Worm (Caenorhabditis elegans) whole organism, L4 larva: Measurements from ENCODE around the gene F59E12.6.

Experiments used
- D1046.2 ChIP-seq: fragments of 200-800 bp; sonication (Bioruptor generic); IDR thresholded peaks from 2 replicates; pipeline ENCODE4 v1.3.6; 2022; ENCODE audit warnings: missing genetic modification characterization, missing compliant biosample characterization
- F10B5.3 ChIP-seq: sonication (generic microtip); optimal IDR thresholded peaks from 2 replicates; lab custom pipeline; 2016; ENCODE audit warnings: mild to moderate bottlenecking, missing genetic modification characterization, missing compliant biosample characterization
- F26F4.8 ChIP-seq: fragments of 200-800 bp; sonication (Bioruptor generic); conservative IDR thresholded peaks from 2 replicates; pipeline ENCODE4 v1.3.6; 2022; ENCODE audit warnings: missing genetic modification characterization, missing compliant biosample characterization
- F37D6.2 ChIP-seq: sonication (generic microtip); optimal IDR thresholded peaks from 2 replicates; lab custom pipeline; 2016; ENCODE audit warnings: mild to moderate bottlenecking, missing genetic modification characterization, missing compliant biosample characterization
- F49E8.2 ChIP-seq: sonication (generic microtip); optimal IDR thresholded peaks from 2 replicates; lab custom pipeline; 2016; ENCODE audit warnings: missing compliant biosample characterization, mild to moderate bottlenecking, missing genetic modification characterization, borderline replicate concordance
- R02D3.7 ChIP-seq: fragments of 150-350 bp; sonication (generic microtip); optimal IDR thresholded peaks from 3 replicates; lab custom pipeline; 2014; ENCODE audit warnings: missing biosample characterization, missing genetic modification characterization
- T20F7.1 ChIP-seq: fragments of 200-800 bp; sonication (Bioruptor generic); optimal IDR thresholded peaks from 2 replicates; lab custom pipeline; 2018; ENCODE audit warnings: mild to moderate bottlenecking, missing genetic modification characterization, missing compliant biosample characterization
- T26A8.4 ChIP-seq: fragments of 200-800 bp; sonication (Bioruptor generic); IDR thresholded peaks from 2 replicates; pipeline ENCODE4 v1.3.6; 2022; ENCODE audit warnings: missing genetic modification characterization, missing compliant biosample characterization
- Y105C5A.15 ChIP-seq: fragments of 200-800 bp; sonication (Bioruptor generic); IDR thresholded peaks from 2 replicates; pipeline ENCODE4 v1.3.6; 2022; ENCODE audit warnings: missing genetic modification characterization, missing compliant biosample characterization
- Y75B8A.6 ChIP-seq: fragments of 200-800 bp; sonication (Bioruptor generic); IDR thresholded peaks from 2 replicates; pipeline ENCODE4 v1.3.6; 2022; ENCODE audit warnings: missing genetic modification reagents, missing genetic modification characterization, missing compliant biosample characterization
- aha-1 ChIP-seq: fragments of 150-350 bp; peaks from one replicate; lab custom pipeline; 2014; ENCODE audit warnings: missing biosample characterization, missing genetic modification characterization
- ama-1 ChIP-seq: fragments of 150-350 bp; optimal IDR thresholded peaks from 2 replicates; lab custom pipeline; 2014; ENCODE audit warnings: inconsistent platforms, mixed read lengths
- arid-1 ChIP-seq: fragments of 200-800 bp; sonication (Bioruptor generic); conservative IDR thresholded peaks from 2 replicates; pipeline ENCODE4 v1.3.6; 2022; ENCODE audit warnings: missing genetic modification reagents, missing genetic modification characterization, missing compliant biosample characterization
- ceh-28 ChIP-seq: fragments of 150-350 bp; optimal IDR thresholded peaks from 2 replicates; lab custom pipeline; 2014; ENCODE audit warnings: missing biosample characterization, missing genetic modification reagents, missing genetic modification characterization
- ceh-44 ChIP-seq: fragments of 200-800 bp; sonication (Bioruptor generic); IDR thresholded peaks from 2 replicates; pipeline ENCODE4 v1.3.6; 2022; ENCODE audit warnings: missing genetic modification reagents, missing genetic modification characterization, missing compliant biosample characterization
- ceh-62 ChIP-seq: sonication (generic microtip); optimal IDR thresholded peaks from 2 replicates; lab custom pipeline; 2017; ENCODE audit warnings: missing biosample characterization, missing genetic modification characterization
- ces-1 ChIP-seq: fragments of 150-350 bp; sonication (generic microtip); optimal IDR thresholded peaks from 4 replicates; lab custom pipeline; 2014; ENCODE audit warnings: missing biosample characterization, missing genetic modification reagents, missing genetic modification characterization
- ctbp-1 ChIP-seq: fragments of 200-800 bp; sonication (Bioruptor generic); IDR thresholded peaks from 2 replicates; pipeline ENCODE4 v1.3.6; 2022; ENCODE audit warnings: missing genetic modification reagents, missing genetic modification characterization, missing compliant biosample characterization
- dmd-9 ChIP-seq: fragments of 200-800 bp; sonication (Bioruptor generic); IDR thresholded peaks from 2 replicates; pipeline ENCODE4 v1.3.6; 2022; ENCODE audit warnings: missing genetic modification reagents, missing genetic modification characterization, missing compliant biosample characterization
- dpl-1 ChIP-seq: fragments of 150-350 bp; optimal IDR thresholded peaks from 2 replicates; lab custom pipeline; 2014; ENCODE audit warnings: missing biosample characterization, missing genetic modification reagents, missing genetic modification characterization
- duxl-1 ChIP-seq: sonication (generic microtip); optimal IDR thresholded peaks from 2 replicates; lab custom pipeline; 2016; ENCODE audit warnings: mild to moderate bottlenecking, missing genetic modification characterization, moderate library complexity, missing compliant biosample characterization; ENCODE audit not compliant: poor library complexity
- dve-1 ChIP-seq: sonication (generic microtip); optimal IDR thresholded peaks from 2 replicates; lab custom pipeline; 2017; ENCODE audit warnings: antibody characterized with exemption, mild to moderate bottlenecking, missing genetic modification characterization, missing compliant biosample characterization; ENCODE audit not compliant: insufficient read depth
- gei-8 ChIP-seq: fragments of 200-800 bp; sonication (Bioruptor generic); optimal IDR thresholded peaks from 2 replicates; lab custom pipeline; 2018; ENCODE audit warnings: mild to moderate bottlenecking, missing genetic modification characterization, missing compliant biosample characterization
- hlh-11 ChIP-seq: fragments of 200-800 bp; sonication (Bioruptor generic); optimal IDR thresholded peaks from 2 replicates; lab custom pipeline; 2018; ENCODE audit warnings: mild to moderate bottlenecking, missing genetic modification characterization, missing compliant biosample characterization
- hmg-1.1 ChIP-seq: fragments of 200-800 bp; sonication (Bioruptor generic); IDR thresholded peaks from 2 replicates; pipeline ENCODE4 v1.3.6; 2022; ENCODE audit warnings: missing genetic modification reagents, missing genetic modification characterization, missing compliant biosample characterization
- lin-1 ChIP-seq: fragments of 200-800 bp; sonication (Bioruptor generic); IDR thresholded peaks from 2 replicates; pipeline ENCODE4 v1.3.6; 2022; ENCODE audit warnings: missing genetic modification reagents, missing genetic modification characterization, missing compliant biosample characterization
- lin-29 ChIP-seq: fragments of 200-800 bp; sonication (Bioruptor generic); IDR thresholded peaks from 2 replicates; pipeline ENCODE4 v1.3.6; 2022; ENCODE audit warnings: missing genetic modification reagents, missing genetic modification characterization, missing compliant biosample characterization
- lin-39 ChIP-seq: fragments of 150-350 bp; optimal IDR thresholded peaks from 2 replicates; lab custom pipeline; 2014; ENCODE audit warnings: missing biosample characterization, missing genetic modification reagents, missing genetic modification characterization
- madf-9 ChIP-seq: fragments of 200-800 bp; sonication (Bioruptor generic); conservative IDR thresholded peaks from 2 replicates; pipeline ENCODE4 v1.3.6; 2022; ENCODE audit warnings: missing genetic modification reagents, missing genetic modification characterization, missing compliant biosample characterization
- mep-1 ChIP-seq: fragments of 150-350 bp; sonication (generic microtip); optimal IDR thresholded peaks from 3 replicates; lab custom pipeline; 2014; ENCODE audit warnings: missing biosample characterization, missing genetic modification characterization
- mxl-3 ChIP-seq: fragments of 200-800 bp; sonication (Bioruptor generic); optimal IDR thresholded peaks from 2 replicates; lab custom pipeline; 2018; ENCODE audit warnings: mild to moderate bottlenecking, missing genetic modification characterization, missing compliant biosample characterization
- nhr-102 ChIP-seq: sonication (generic microtip); optimal IDR thresholded peaks from 2 replicates; lab custom pipeline; 2016; ENCODE audit warnings: mild to moderate bottlenecking, missing genetic modification characterization, moderate library complexity, missing compliant biosample characterization
- nhr-11 ChIP-seq: fragments of 150-350 bp; optimal IDR thresholded peaks from 2 replicates; lab custom pipeline; 2014; ENCODE audit warnings: missing biosample characterization, missing genetic modification characterization
- nhr-25 ChIP-seq: sonication (generic microtip); optimal IDR thresholded peaks from 2 replicates; lab custom pipeline; 2017; ENCODE audit warnings: missing genetic modification characterization, mild to moderate bottlenecking, missing compliant biosample characterization, antibody characterized with exemption, moderate library complexity, borderline replicate concordance; ENCODE audit not compliant: insufficient read depth
- nhr-28 ChIP-seq: fragments of 150-350 bp; optimal IDR thresholded peaks from 2 replicates; lab custom pipeline; 2014; ENCODE audit warnings: missing biosample characterization, missing genetic modification characterization
- nhr-6 ChIP-seq: fragments of 150-350 bp; optimal IDR thresholded peaks from 2 replicates; lab custom pipeline; 2014; ENCODE audit warnings: missing biosample characterization, missing genetic modification characterization
- nhr-77 ChIP-seq: fragments of 150-350 bp; optimal IDR thresholded peaks from 2 replicates; lab custom pipeline; 2014; ENCODE audit warnings: missing biosample characterization, missing genetic modification characterization
- php-3 ChIP-seq: fragments of 200-800 bp; sonication (Bioruptor generic); IDR thresholded peaks from 2 replicates; pipeline ENCODE4 v1.3.6; 2022; ENCODE audit warnings: missing genetic modification reagents, missing genetic modification characterization, missing compliant biosample characterization
- sdz-12 ChIP-seq: fragments of 200-800 bp; sonication (Bioruptor generic); optimal IDR thresholded peaks from 2 replicates; lab custom pipeline; 2018; ENCODE audit warnings: mild to moderate bottlenecking, missing genetic modification characterization, missing compliant biosample characterization
- set-16 ChIP-seq: fragments of 200-800 bp; sonication (Bioruptor generic); IDR thresholded peaks from 2 replicates; pipeline ENCODE4 v1.3.6; 2022; ENCODE audit warnings: missing genetic modification reagents, missing genetic modification characterization, missing compliant biosample characterization
- snpc-1.2 ChIP-seq: fragments of 200-800 bp; sonication (Bioruptor generic); IDR thresholded peaks from 2 replicates; pipeline ENCODE4 v1.3.6; 2022; ENCODE audit warnings: missing genetic modification reagents, missing genetic modification characterization, missing compliant biosample characterization
- snpc-4 ChIP-seq: fragments of 150-350 bp; optimal IDR thresholded peaks from 2 replicates; lab custom pipeline; 2014; ENCODE audit warnings: missing biosample characterization, missing genetic modification characterization
- spr-3 ChIP-seq: fragments of 200-800 bp; sonication (Bioruptor generic); optimal IDR thresholded peaks from 2 replicates; lab custom pipeline; 2018; ENCODE audit warnings: mild to moderate bottlenecking, missing genetic modification characterization, missing compliant biosample characterization
- tag-97 ChIP-seq: fragments of 200-800 bp; sonication (Bioruptor generic); IDR thresholded peaks from 2 replicates; pipeline ENCODE4 v1.3.6; 2022; ENCODE audit warnings: missing genetic modification characterization, missing compliant biosample characterization
- unc-130 ChIP-seq: sonication (generic microtip); optimal IDR thresholded peaks from 2 replicates; lab custom pipeline; 2016; ENCODE audit warnings: missing genetic modification reagents, missing genetic modification characterization, missing compliant biosample characterization
- unc-39 ChIP-seq: sonication (generic microtip); optimal IDR thresholded peaks from 2 replicates; lab custom pipeline; 2017; ENCODE audit warnings: missing biosample characterization, missing genetic modification characterization
- zfp-2 ChIP-seq: sonication (generic microtip); optimal IDR thresholded peaks from 2 replicates; lab custom pipeline; 2016; ENCODE audit warnings: mild to moderate bottlenecking, missing genetic modification characterization, missing compliant biosample characterization
- zip-11 ChIP-seq: fragments of 200-800 bp; sonication (Bioruptor generic); IDR thresholded peaks from 2 replicates; pipeline ENCODE4 v1.3.6; 2022; ENCODE audit warnings: missing genetic modification characterization, missing compliant biosample characterization
- ztf-11 ChIP-seq: fragments of 150-350 bp; optimal IDR thresholded peaks from 2 replicates; lab custom pipeline; 2014; ENCODE audit warnings: missing biosample characterization, missing genetic modification characterization

Gene F59E12.6

ce11 chrII:5660736-5661734 lies 30.3 kb upstream of the F59E12.6 start, which contains the start of the genes ift-43 and mdt-26 (continued):
- TF ChIP-seq ctbp-1 (GFP tag; lab: Robert Waterston, UW) (peak; percentile 92), snpc-1.2 (peak; percentile 75), Y105C5A.15 (GFP tag; lab: Robert Waterston, UW) (no peak), dpl-1 (peak; percentile 40), nhr-77 (tag; lab: Kevin White, UChicago) (peak; percentile 0), zip-11 (GFP tag; lab: Robert Waterston, UW) (no peak), ces-1 (no peak), lin-39 (no peak), unc-130 (GFP tag; lab: Kevin White, UChicago) (no peak), F10B5.3 (tag; lab: Kevin White, UChicago) (peak; percentile 42), aha-1 (tag; lab: Kevin White, UChicago) (peak; percentile 99), dmd-9 (no peak), lin-29 (GFP tag; lab: Robert Waterston, UW) (peak; percentile 49; the same call in 1 of the 2 replicates), arid-1 (GFP tag; lab: Robert Waterston, UW) (peak; percentile 78), hlh-11 (peak; percentile 53), ama-1 (lab: Kevin White, UChicago) (peak; percentile 100), F26F4.8 (no peak), madf-9 (GFP tag; lab: Robert Waterston, UW) (peak; percentile 67), R02D3.7 (tag; lab: Kevin White, UChicago) (no peak), mxl-3 (peak; percentile 47), nhr-11 (peak; percentile 69), php-3 (peak; percentile 50; the same call in 1 of the 2 replicates), ceh-44 (GFP tag; lab: Robert Waterston, UW) (peak; percentile 64; the same call in 1 of the 2 replicates), snpc-4 (tag; lab: Kevin White, UChicago) (no peak), T26A8.4 (peak; percentile 82), F37D6.2 (tag; lab: Kevin White, UChicago) (peak; percentile 70), F49E8.2 (tag; lab: Kevin White, UChicago) (no peak), ceh-62 (tag; lab: Kevin White, UChicago) (no peak), tag-97 (GFP tag; lab: Robert Waterston, UW) (no peak), Y75B8A.6 (GFP tag; lab: Robert Waterston, UW) (peak; percentile 73; the same call in 1 of the 2 replicates), nhr-28 (peak; percentile 46), gei-8 (GFP tag; lab: Kevin White, UChicago) (no peak), nhr-6 (tag; lab: Kevin White, UChicago) (no peak), set-16 (GFP tag; lab: Robert Waterston, UW) (peak; percentile 99), spr-3 (GFP tag; lab: Kevin White, UChicago) (no peak), zfp-2 (tag; lab: Kevin White, UChicago) (no peak), sdz-12 (GFP tag; lab: Kevin White, UChicago) (no peak), nhr-102 (peak; percentile 70), lin-1 (no peak), ztf-11 (tag; lab: Kevin White, UChicago) (no peak), mep-1 (tag; lab: Kevin White, UChicago) (peak; percentile 77), ceh-28 (peak; percentile 76), T20F7.1 (no peak), dve-1 (tag; lab: Kevin White, UChicago) (peak; percentile 79), nhr-25 (tag; lab: Kevin White, UChicago) (peak; percentile 61), duxl-1 (peak; percentile 31), unc-39 (tag; lab: Kevin White, UChicago) (no peak), D1046.2 (no peak), hmg-1.1 (GFP tag; lab: Robert Waterston, UW) (peak; percentile 94)
